Worm (Caenorhabditis elegans) whole organism, L1 larva: ENCODE measurements around the gene hlh-4.
A peak's percentile ranks its signal among the peaks of the same experiment; 100 is the strongest.

Experiments used
- C04F5.9 ChIP-seq: sonication (generic microtip); optimal IDR thresholded peaks from 2 replicates; lab custom pipeline; 2016; ENCODE audit warnings: missing genetic modification characterization, missing compliant biosample characterization
- C16A3.4 ChIP-seq: fragments of 150-350 bp; optimal IDR thresholded peaks from 2 replicates; lab custom pipeline; 2014; ENCODE audit warnings: missing biosample characterization, missing genetic modification characterization
- C34B4.2 ChIP-seq: sonication (generic microtip); optimal IDR thresholded peaks from 2 replicates; lab custom pipeline; 2017; ENCODE audit warnings: mild to moderate bottlenecking, missing genetic modification characterization, missing compliant biosample characterization
- aha-1 ChIP-seq: fragments of 150-350 bp; optimal IDR thresholded peaks from 2 replicates; lab custom pipeline; 2014; ENCODE audit warnings: missing biosample characterization, missing genetic modification characterization
- alr-1 ChIP-seq: fragments of 200-800 bp; sonication (Bioruptor generic); optimal IDR thresholded peaks from 2 replicates; lab custom pipeline; 2018; ENCODE audit warnings: borderline replicate concordance, mild to moderate bottlenecking, missing genetic modification characterization, missing compliant biosample characterization
- aly-2 ChIP-seq: fragments of 150-350 bp; optimal IDR thresholded peaks from 2 replicates; lab custom pipeline; 2014; ENCODE audit warnings: missing biosample characterization, missing genetic modification characterization
- ama-1 ChIP-seq: fragments of 150-350 bp; optimal IDR thresholded peaks from 2 replicates; lab custom pipeline; 2014
- blmp-1 ChIP-seq: fragments of 150-350 bp; optimal IDR thresholded peaks from 2 replicates; lab custom pipeline; 2014; ENCODE audit warnings: missing biosample characterization, missing genetic modification characterization
- ceh-63 ChIP-seq: fragments of 200-800 bp; sonication (Bioruptor generic); optimal IDR thresholded peaks from 2 replicates; lab custom pipeline; 2018; ENCODE audit warnings: mild to moderate bottlenecking, missing genetic modification characterization, missing compliant biosample characterization
- ceh-82 ChIP-seq, 3 experiments: fragments of 150-350 bp in 1 of 3; sonication (generic microtip) in 2 of 3; optimal IDR thresholded peaks; 2 replicates each; lab custom pipeline; 2014 to 2017; ENCODE audit warnings: missing biosample characterization in 3 of 3, missing genetic modification characterization in 3 of 3
- ceh-88 ChIP-seq: fragments of 200-800 bp; sonication (Bioruptor generic); IDR thresholded peaks from 2 replicates; pipeline ENCODE4 v1.3.6; 2022; ENCODE audit warnings: missing genetic modification characterization, missing compliant biosample characterization
- dsc-1 ChIP-seq: sonication (generic microtip); optimal IDR thresholded peaks from 2 replicates; lab custom pipeline; 2016; ENCODE audit warnings: mild to moderate bottlenecking, missing genetic modification characterization, missing compliant biosample characterization
- efl-3 ChIP-seq: fragments of 200-800 bp; sonication (Bioruptor generic); optimal IDR thresholded peaks from 2 replicates; lab custom pipeline; 2018; ENCODE audit warnings: mild to moderate bottlenecking, missing genetic modification characterization, missing compliant biosample characterization
- elt-2 ChIP-seq: sonication (generic microtip); optimal IDR thresholded peaks from 2 replicates; lab custom pipeline; 2016; ENCODE audit warnings: missing genetic modification characterization, mild to moderate bottlenecking, inconsistent platforms, missing compliant biosample characterization, missing genetic modification reagents
- ets-5 ChIP-seq: fragments of 200-800 bp; sonication (Bioruptor generic); IDR thresholded peaks from 2 replicates; pipeline ENCODE4 v1.3.6; 2022; ENCODE audit warnings: missing genetic modification characterization, missing compliant biosample characterization
- fkh-10 ChIP-seq: sonication (generic microtip); optimal IDR thresholded peaks from 2 replicates; lab custom pipeline; 2017; ENCODE audit warnings: missing biosample characterization, missing genetic modification reagents, missing genetic modification characterization
- fkh-4 ChIP-seq: sonication (generic microtip); optimal IDR thresholded peaks from 2 replicates; lab custom pipeline; 2016; ENCODE audit warnings: missing compliant biosample characterization, missing genetic modification characterization, borderline replicate concordance
- fkh-8 ChIP-seq: sonication (generic microtip); optimal IDR thresholded peaks from 2 replicates; lab custom pipeline; 2016; ENCODE audit warnings: mild to moderate bottlenecking, missing genetic modification characterization, missing compliant biosample characterization
- hlh-4 ChIP-seq: sonication (generic microtip); optimal IDR thresholded peaks from 2 replicates; lab custom pipeline; 2016; ENCODE audit warnings: mild to moderate bottlenecking, missing genetic modification characterization, missing compliant biosample characterization
- irx-1 ChIP-seq: sonication (generic microtip); optimal IDR thresholded peaks from 2 replicates; lab custom pipeline; 2016; ENCODE audit warnings: missing genetic modification characterization, missing compliant biosample characterization
- isw-1 ChIP-seq: fragments of 200-800 bp; sonication (Bioruptor generic); IDR thresholded peaks from 2 replicates; pipeline ENCODE4 v1.3.6; 2022; ENCODE audit warnings: missing genetic modification characterization, missing compliant biosample characterization
- lin-13 ChIP-seq: fragments of 150-350 bp; optimal IDR thresholded peaks from 2 replicates; lab custom pipeline; 2014; ENCODE audit warnings: missing biosample characterization, missing genetic modification reagents, missing genetic modification characterization
- lin-15B ChIP-seq: fragments of 150-350 bp; sonication (generic microtip); optimal IDR thresholded peaks from 3 replicates; lab custom pipeline; 2014; ENCODE audit warnings: missing biosample characterization, missing genetic modification characterization
- lin-35 ChIP-seq, 2 experiments: fragments of 150-350 bp; optimal IDR thresholded peaks; 2 replicates each; lab custom pipeline; 2014; ENCODE audit warnings: missing biosample characterization in 2 of 2, missing genetic modification characterization in 2 of 2, missing genetic modification reagents in 2 of 2
- lin-39 ChIP-seq: fragments of 150-350 bp; optimal IDR thresholded peaks from 2 replicates; lab custom pipeline; 2014; ENCODE audit warnings: missing biosample characterization, missing genetic modification reagents, missing genetic modification characterization
- mab-9 ChIP-seq: fragments of 200-800 bp; sonication (Bioruptor generic); IDR thresholded peaks from 2 replicates; pipeline ENCODE4 v1.3.6; 2022; ENCODE audit warnings: missing genetic modification reagents, missing genetic modification characterization, missing compliant biosample characterization
- mdl-1 ChIP-seq, 2 experiments: fragments of 150-350 bp; optimal IDR thresholded peaks; 2 replicates each; lab custom pipeline; 2014 to 2017; ENCODE audit warnings: missing biosample characterization in 2 of 2, missing genetic modification characterization in 2 of 2, inconsistent platforms in 1 of 2
- mef-2 ChIP-seq: fragments of 150-350 bp; optimal IDR thresholded peaks from 2 replicates; lab custom pipeline; 2014; ENCODE audit warnings: missing biosample characterization, missing genetic modification characterization
- mep-1 ChIP-seq: fragments of 150-350 bp; optimal IDR thresholded peaks from 2 replicates; lab custom pipeline; 2014; ENCODE audit warnings: missing biosample characterization, missing genetic modification characterization
- nhr-11 ChIP-seq: fragments of 150-350 bp; optimal IDR thresholded peaks from 2 replicates; lab custom pipeline; 2014; ENCODE audit warnings: missing biosample characterization, missing genetic modification characterization
- nhr-19 ChIP-seq: fragments of 200-800 bp; sonication (Bioruptor generic); conservative IDR thresholded peaks from 2 replicates; pipeline ENCODE4 v1.3.6; 2022; ENCODE audit warnings: missing genetic modification characterization, missing compliant biosample characterization
- nhr-237 ChIP-seq: fragments of 150-350 bp; optimal IDR thresholded peaks from 2 replicates; lab custom pipeline; 2014; ENCODE audit warnings: missing biosample characterization, missing genetic modification characterization
- nhr-28 ChIP-seq: fragments of 150-350 bp; optimal IDR thresholded peaks from 2 replicates; lab custom pipeline; 2014; ENCODE audit warnings: missing biosample characterization, missing genetic modification characterization
- nhr-47 ChIP-seq: sonication (generic microtip); optimal IDR thresholded peaks from 2 replicates; lab custom pipeline; 2016; ENCODE audit warnings: mild to moderate bottlenecking, missing genetic modification characterization, moderate library complexity, missing compliant biosample characterization
- nhr-76 ChIP-seq: sonication (generic microtip); optimal IDR thresholded peaks from 2 replicates; lab custom pipeline; 2017; ENCODE audit warnings: missing biosample characterization, missing genetic modification characterization
- nhr-77 ChIP-seq: fragments of 150-350 bp; optimal IDR thresholded peaks from 2 replicates; lab custom pipeline; 2014; ENCODE audit warnings: missing biosample characterization, missing genetic modification characterization
- pag-3 ChIP-seq: sonication (generic microtip); optimal IDR thresholded peaks from 2 replicates; lab custom pipeline; 2017; ENCODE audit warnings: missing genetic modification characterization, mild to moderate bottlenecking, missing compliant biosample characterization, antibody characterized with exemption, borderline replicate concordance; ENCODE audit not compliant: insufficient read depth
- pax-3 ChIP-seq: fragments of 200-800 bp; sonication (Bioruptor generic); optimal IDR thresholded peaks from 2 replicates; lab custom pipeline; 2018; ENCODE audit warnings: mild to moderate bottlenecking, missing genetic modification characterization, moderate library complexity, missing compliant biosample characterization
- pqm-1 ChIP-seq: sonication (generic microtip); optimal IDR thresholded peaks from 3 replicates; lab custom pipeline; 2017; ENCODE audit warnings: missing biosample characterization, missing genetic modification characterization
- rnt-1 ChIP-seq: sonication (generic microtip); optimal IDR thresholded peaks from 2 replicates; lab custom pipeline; 2016; ENCODE audit warnings: mild to moderate bottlenecking, missing genetic modification characterization, moderate library complexity, missing compliant biosample characterization
- snpc-4 ChIP-seq: fragments of 150-350 bp; optimal IDR thresholded peaks from 2 replicates; lab custom pipeline; 2014; ENCODE audit warnings: missing biosample characterization, missing genetic modification characterization
- snu-23 ChIP-seq: sonication (generic microtip); optimal IDR thresholded peaks from 2 replicates; lab custom pipeline; 2016; ENCODE audit warnings: missing genetic modification characterization, missing compliant biosample characterization
- sup-37 ChIP-seq: fragments of 200-800 bp; sonication (Bioruptor generic); optimal IDR thresholded peaks from 2 replicates; lab custom pipeline; 2018; ENCODE audit warnings: mild to moderate bottlenecking, missing genetic modification characterization, missing compliant biosample characterization
- tbx-2 ChIP-seq: sonication (generic microtip); optimal IDR thresholded peaks from 2 replicates; lab custom pipeline; 2016; ENCODE audit warnings: missing genetic modification characterization, missing compliant biosample characterization
- unc-86 ChIP-seq: sonication (generic microtip); optimal IDR thresholded peaks from 2 replicates; lab custom pipeline; 2016; ENCODE audit warnings: missing genetic modification characterization, missing compliant biosample characterization
- unc-98 ChIP-seq: fragments of 200-800 bp; sonication (Bioruptor generic); IDR thresholded peaks from 2 replicates; pipeline ENCODE4 v1.3.6; 2022; ENCODE audit warnings: missing genetic modification characterization, missing compliant biosample characterization
- vab-15 ChIP-seq: sonication (generic microtip); optimal IDR thresholded peaks from 2 replicates; lab custom pipeline; 2017; ENCODE audit warnings: missing genotype, mild to moderate bottlenecking, missing genetic modification characterization, missing compliant biosample characterization
- zag-1 ChIP-seq: fragments of 150-350 bp; optimal IDR thresholded peaks from 2 replicates; lab custom pipeline; 2014; ENCODE audit warnings: missing biosample characterization, missing genetic modification characterization
- zip-4 ChIP-seq: fragments of 200-800 bp; sonication (Bioruptor generic); optimal IDR thresholded peaks from 2 replicates; lab custom pipeline; 2018; ENCODE audit warnings: mild to moderate bottlenecking, missing genetic modification characterization, moderate library complexity, missing compliant biosample characterization
- ztf-11 ChIP-seq, 2 experiments: sonication (generic microtip); optimal IDR thresholded peaks; 2 replicates each; lab custom pipeline; 2016 to 2017; ENCODE audit warnings: missing genetic modification characterization in 2 of 2, missing biosample characterization in 1 of 2, missing compliant biosample characterization in 1 of 2
- ztf-4 ChIP-seq: fragments of 150-350 bp; optimal IDR thresholded peaks from 2 replicates; lab custom pipeline; 2014; ENCODE audit warnings: missing biosample characterization, missing genetic modification characterization

hlh-4 gene

ce11 chrIII:9697323-9697722 lies 41.5 kb downstream of the hlh-4 start (continued):
- TF ChIP-seq nhr-11 (tag; lab: Kevin White, UChicago) (no peak), lin-39 (tag; lab: Kevin White, UChicago) (no peak), ztf-11 (tag; optimal IDR thresholded peaks at IDR 0.05; lab: Kevin White, UChicago) (no peak), unc-98 (no peak), C34B4.2 (tag; lab: Kevin White, UChicago) (no peak), zip-4 (GFP tag; lab: Kevin White, UChicago) (no peak), efl-3 (GFP tag; lab: Kevin White, UChicago) (no peak), dsc-1 (tag; lab: Kevin White, UChicago) (peak; percentile 42), blmp-1 (tag; lab: Kevin White, UChicago) (peak; percentile 49), fkh-4 (tag; lab: Kevin White, UChicago) (no peak), sup-37 (GFP tag; lab: Kevin White, UChicago) (no peak), fkh-8 (tag; lab: Kevin White, UChicago) (peak; percentile 72), zag-1 (no peak), nhr-76 (tag; lab: Kevin White, UChicago) (no peak), mep-1 (tag; lab: Kevin White, UChicago) (peak; percentile 21), nhr-77 (peak; percentile 11), unc-86 (tag; lab: Kevin White, UChicago) (peak; percentile 17), lin-13 (GFP tag; lab: Kevin White, UChicago) (no peak), pag-3 (tag; lab: Kevin White, UChicago) (no peak), alr-1 (tag; lab: Kevin White, UChicago) (no peak), nhr-47 (tag; lab: Kevin White, UChicago) (peak; percentile 59), ets-5 (GFP tag; lab: Robert Waterston, UW) (no peak), aly-2 (tag; lab: Kevin White, UChicago) (no peak), snu-23 (peak; percentile 78), tbx-2 (tag; lab: Kevin White, UChicago) (peak; percentile 40), irx-1 (tag; lab: Kevin White, UChicago) (no peak), mef-2 (tag; lab: Kevin White, UChicago) (no peak), ceh-82 (tag; optimal IDR thresholded peaks at IDR 0.05; lab: Kevin White, UChicago) (peak in 2 of 3 experiments; percentile 22 to 60), ztf-4 (peak; percentile 38), nhr-19 (GFP tag; lab: Robert Waterston, UW) (no peak), nhr-28 (tag; lab: Kevin White, UChicago) (no peak), lin-15B (tag; lab: Kevin White, UChicago) (no peak), nhr-237 (tag; lab: Kevin White, UChicago) (no peak), ama-1 (no peak), fkh-10 (GFP tag; lab: Kevin White, UChicago) (peak; percentile 29), ceh-63 (GFP tag; lab: Kevin White, UChicago) (no peak), mab-9 (no peak), C16A3.4 (tag; lab: Kevin White, UChicago) (peak; percentile 48), pax-3 (no peak), elt-2 (tag; lab: Kevin White, UChicago) (no peak), rnt-1 (tag; lab: Kevin White, UChicago) (peak; percentile 77), aha-1 (tag; lab: Kevin White, UChicago) (no peak), isw-1 (GFP tag; lab: Robert Waterston, UW) (no peak), hlh-4 (tag; lab: Kevin White, UChicago) (no peak), mdl-1 (tag; optimal IDR thresholded peaks at IDR 0.05; lab: Kevin White, UChicago) (peak in 1 of 2 experiments; percentile 63), snpc-4 (peak; percentile 45), C04F5.9 (tag; lab: Kevin White, UChicago) (no peak), lin-35 (GFP tag; optimal IDR thresholded peaks at IDR 0.05; lab: Kevin White, UChicago) (peak; percentile 26 to 61), ceh-88 (no peak), pqm-1 (tag; lab: Kevin White, UChicago) (no peak), vab-15 (tag; lab: Kevin White, UChicago) (no peak)
